Worm (Caenorhabditis elegans) whole organism, L3 larva: ENCODE measurements around the gene Y67H2A.2.

Experiments
- ama-1 ChIP-seq: fragments of 150-350 bp; optimal IDR thresholded peaks from 2 replicates; lab custom pipeline; 2018
- ceh-9 ChIP-seq: sonication (generic microtip); optimal IDR thresholded peaks from 2 replicates; lab custom pipeline; 2018; ENCODE audit warnings: missing biosample characterization, missing genetic modification characterization
- fkh-2 ChIP-seq: fragments of 150-350 bp; optimal IDR thresholded peaks from 2 replicates; lab custom pipeline; 2014; ENCODE audit warnings: missing biosample characterization, missing genetic modification reagents, missing genetic modification characterization
- hmg-11 ChIP-seq: sonication (generic microtip); optimal IDR thresholded peaks from 2 replicates; lab custom pipeline; 2016; ENCODE audit warnings: missing genetic modification characterization, missing compliant biosample characterization
- nhr-11 ChIP-seq: fragments of 150-350 bp; optimal IDR thresholded peaks from 2 replicates; lab custom pipeline; 2014; ENCODE audit warnings: missing biosample characterization, missing genetic modification characterization
- snpc-4 ChIP-seq: fragments of 150-350 bp; optimal IDR thresholded peaks from 2 replicates; lab custom pipeline; 2014; ENCODE audit warnings: missing biosample characterization, missing genetic modification characterization
- zag-1 ChIP-seq: fragments of 150-350 bp; optimal IDR thresholded peaks from 2 replicates; lab custom pipeline; 2014; ENCODE audit warnings: missing biosample characterization, missing genetic modification characterization
- ztf-11 ChIP-seq: fragments of 150-350 bp; optimal IDR thresholded peaks from 2 replicates; lab custom pipeline; 2014; ENCODE audit warnings: missing biosample characterization, missing genetic modification characterization

ce11 chrIV:13244024-13244423, 53.6 kb downstream of the Y67H2A.2 start, which contains the start of gene cox-11:
- TF ChIP-seq ama-1 (lab: Kevin White, UChicago), result no peak
- TF ChIP-seq hmg-11 (tag; lab: Kevin White, UChicago), result no peak
- no peak for TF ChIP-seq zag-1 (tag; lab: Kevin White, UChicago)
- no peak for TF ChIP-seq ztf-11
- TF ChIP-seq ceh-9 (tag; lab: Kevin White, UChicago), result no peak
- TF ChIP-seq fkh-2 (tag; lab: Kevin White, UChicago), result no peak
- no peak for TF ChIP-seq nhr-11 (tag; lab: Kevin White, UChicago)
- no peak for TF ChIP-seq snpc-4 (tag; lab: Kevin White, UChicago)
